Worm (Caenorhabditis elegans) whole organism, early embryonic: Measurements from ENCODE around the gene nish-1.

Experiments
- B0310.2 ChIP-seq: sonication (generic microtip); optimal IDR thresholded peaks from 2 replicates; lab custom pipeline; 2016; ENCODE audit warnings: mild to moderate bottlenecking, missing genetic modification characterization, missing compliant biosample characterization
- F13C5.2 ChIP-seq: sonication (generic microtip); optimal IDR thresholded peaks from 2 replicates; lab custom pipeline; 2017; ENCODE audit warnings: mild to moderate bottlenecking, missing genetic modification characterization, inconsistent platforms, missing compliant biosample characterization
- aly-1 ChIP-seq: sonication (generic microtip); optimal IDR thresholded peaks from 2 replicates; lab custom pipeline; 2016; ENCODE audit warnings: missing genetic modification characterization, missing compliant biosample characterization
- ama-1 ChIP-seq: fragments of 150-350 bp; optimal IDR thresholded peaks from 2 replicates; lab custom pipeline; 2014
- ceh-13 ChIP-seq: fragments of 200-800 bp; sonication (Bioruptor generic); optimal IDR thresholded peaks from 2 replicates; lab custom pipeline; 2018; ENCODE audit warnings: mild to moderate bottlenecking, missing genetic modification characterization, missing compliant biosample characterization
- ceh-36 ChIP-seq: sonication (generic microtip); optimal IDR thresholded peaks from 2 replicates; lab custom pipeline; 2016; ENCODE audit warnings: missing genetic modification characterization, inconsistent platforms, missing compliant biosample characterization
- flt-1 ChIP-seq: fragments of 200-800 bp; sonication (Bioruptor generic); IDR thresholded peaks from 2 replicates; pipeline ENCODE4 v1.3.6; 2022; ENCODE audit warnings: missing genetic modification characterization, missing compliant biosample characterization
- hnd-1 ChIP-seq: sonication (generic microtip); optimal IDR thresholded peaks from 2 replicates; lab custom pipeline; 2016; ENCODE audit warnings: missing genetic modification characterization, missing compliant biosample characterization
- pes-1 ChIP-seq: fragments of 200-800 bp; sonication (Bioruptor generic); IDR thresholded peaks from 2 replicates; pipeline ENCODE4 v1.3.6; 2022; ENCODE audit warnings: missing genetic modification reagents, missing genetic modification characterization, missing compliant biosample characterization
- scrt-1 ChIP-seq: fragments of 200-800 bp; sonication (Bioruptor generic); IDR thresholded peaks from 2 replicates; pipeline ENCODE4 v1.3.6; 2022; ENCODE audit warnings: missing genetic modification characterization, missing compliant biosample characterization
- tbx-11 ChIP-seq: fragments of 200-800 bp; sonication (Bioruptor generic); IDR thresholded peaks from 2 replicates; pipeline ENCODE4 v1.3.6; 2022; ENCODE audit warnings: missing genetic modification characterization, missing compliant biosample characterization
- tbx-37 ChIP-seq: fragments of 200-800 bp; sonication (Bioruptor generic); conservative IDR thresholded peaks from 2 replicates; pipeline ENCODE4 v1.3.6; 2022; ENCODE audit warnings: missing genetic modification reagents, missing genetic modification characterization, missing compliant biosample characterization
- tra-4 ChIP-seq: sonication (generic microtip); optimal IDR thresholded peaks from 2 replicates; lab custom pipeline; 2017; ENCODE audit warnings: missing genetic modification characterization, missing compliant biosample characterization

DNA sequence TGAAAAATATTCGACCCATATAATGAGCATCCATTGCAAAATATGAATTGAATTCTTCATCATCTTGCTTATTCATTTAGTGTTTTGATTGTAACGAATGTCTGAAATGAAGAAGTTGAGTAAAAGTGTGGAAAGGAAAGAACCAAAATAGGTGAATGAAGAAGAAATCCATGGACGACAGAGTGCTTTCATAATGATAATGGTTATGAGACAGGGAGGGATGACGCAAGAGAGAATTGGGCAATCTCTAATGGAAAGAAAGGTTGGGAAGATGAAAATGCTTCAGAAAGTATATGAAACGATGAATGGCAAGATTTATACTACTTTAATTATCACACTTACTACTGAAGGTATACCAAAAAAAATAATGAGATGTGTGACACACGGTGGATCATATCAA is 40.2 kb downstream of the nish-1 start, which contains the start of gene ZK596.3:
- TF ChIP-seq tra-4 (tag; lab: Kevin White, UChicago): no peak
- no peak for TF ChIP-seq ama-1 (lab: Kevin White, UChicago)
- TF ChIP-seq tbx-11 (GFP tag; lab: Robert Waterston, UW): no peak
- no peak for TF ChIP-seq flt-1 (GFP tag; lab: Robert Waterston, UW)
- no peak for TF ChIP-seq B0310.2 (tag; lab: Kevin White, UChicago)
- TF ChIP-seq F13C5.2: no peak
- TF ChIP-seq ceh-13 (GFP tag; lab: Kevin White, UChicago): no peak
- no peak for TF ChIP-seq aly-1 (tag; lab: Kevin White, UChicago)
- TF ChIP-seq ceh-36 (tag; lab: Kevin White, UChicago): no peak
- no peak for TF ChIP-seq pes-1 (GFP tag; lab: Robert Waterston, UW)
- TF ChIP-seq tbx-37 (GFP tag; lab: Robert Waterston, UW): no peak
- no peak for TF ChIP-seq hnd-1 (tag; lab: Kevin White, UChicago)
- TF ChIP-seq scrt-1 (GFP tag; lab: Robert Waterston, UW): no peak
